Worm (Caenorhabditis elegans) whole organism, L4 larva: ENCODE data around the gene Y43F4A.1.

ENCODE experiments used
- D1046.2 ChIP-seq: fragments of 200-800 bp; sonication (Bioruptor generic); IDR thresholded peaks from 2 replicates; pipeline ENCODE4 v1.3.6; 2022; ENCODE audit warnings: missing genetic modification characterization, missing compliant biosample characterization
- Y75B8A.6 ChIP-seq: fragments of 200-800 bp; sonication (Bioruptor generic); IDR thresholded peaks from 2 replicates; pipeline ENCODE4 v1.3.6; 2022; ENCODE audit warnings: missing genetic modification reagents, missing genetic modification characterization, missing compliant biosample characterization
- ZK337.2 ChIP-seq: fragments of 200-800 bp; sonication (Bioruptor generic); IDR thresholded peaks from 2 replicates; pipeline ENCODE4 v1.3.6; 2022; ENCODE audit warnings: missing genetic modification reagents, missing genetic modification characterization, missing compliant biosample characterization
- ZK546.5 ChIP-seq, 2 experiments: sonication (generic microtip); optimal IDR thresholded peaks; 2 replicates each; lab custom pipeline; 2017; ENCODE audit warnings: missing biosample characterization in 2 of 2, missing genetic modification characterization in 2 of 2
- aha-1 ChIP-seq: fragments of 150-350 bp; peaks from one replicate; lab custom pipeline; 2014; ENCODE audit warnings: missing biosample characterization, missing genetic modification characterization
- aly-2 ChIP-seq: sonication (generic microtip); optimal IDR thresholded peaks from 2 replicates; lab custom pipeline; 2018; ENCODE audit warnings: missing biosample characterization, missing genetic modification characterization
- ama-1 ChIP-seq: fragments of 150-350 bp; optimal IDR thresholded peaks from 2 replicates; lab custom pipeline; 2014; ENCODE audit warnings: inconsistent platforms, mixed read lengths
- ceh-28 ChIP-seq: fragments of 150-350 bp; optimal IDR thresholded peaks from 2 replicates; lab custom pipeline; 2014; ENCODE audit warnings: missing biosample characterization, missing genetic modification reagents, missing genetic modification characterization
- ceh-32 ChIP-seq: sonication (generic microtip); optimal IDR thresholded peaks from 2 replicates; lab custom pipeline; 2016; ENCODE audit warnings: mild to moderate bottlenecking, missing genetic modification characterization, missing compliant biosample characterization; ENCODE audit not compliant: poor library complexity
- ces-1 ChIP-seq: fragments of 150-350 bp; sonication (generic microtip); optimal IDR thresholded peaks from 4 replicates; lab custom pipeline; 2014; ENCODE audit warnings: missing biosample characterization, missing genetic modification reagents, missing genetic modification characterization
- cey-2 ChIP-seq: sonication (generic microtip); optimal IDR thresholded peaks from 3 replicates; lab custom pipeline; 2017; ENCODE audit warnings: missing genetic modification characterization, mild to moderate bottlenecking, missing compliant biosample characterization, antibody characterized with exemption, borderline replicate concordance; ENCODE audit not compliant: insufficient read depth
- ctbp-1 ChIP-seq: fragments of 200-800 bp; sonication (Bioruptor generic); IDR thresholded peaks from 2 replicates; pipeline ENCODE4 v1.3.6; 2022; ENCODE audit warnings: missing genetic modification reagents, missing genetic modification characterization, missing compliant biosample characterization
- daf-16 ChIP-seq, 3 experiments: sonication (generic microtip); optimal IDR thresholded peaks; 2 replicates each; lab custom pipeline; 2016 to 2017; ENCODE audit warnings: missing genetic modification characterization in 3 of 3, missing genetic modification reagents in 3 of 3, mild to moderate bottlenecking in 2 of 3, missing compliant biosample characterization in 2 of 3, missing biosample characterization in 1 of 3, moderate library complexity in 1 of 3
- daf-19 ChIP-seq: fragments of 200-800 bp; sonication (Bioruptor generic); conservative IDR thresholded peaks from 2 replicates; pipeline ENCODE4 v1.3.6; 2022; ENCODE audit warnings: missing genetic modification characterization, missing compliant biosample characterization
- dmd-6 ChIP-seq: fragments of 200-800 bp; sonication (Bioruptor generic); IDR thresholded peaks from 2 replicates; pipeline ENCODE4 v1.3.6; 2022; ENCODE audit warnings: missing genetic modification reagents, missing genetic modification characterization, missing compliant biosample characterization
- dpl-1 ChIP-seq: fragments of 150-350 bp; optimal IDR thresholded peaks from 2 replicates; lab custom pipeline; 2014; ENCODE audit warnings: missing biosample characterization, missing genetic modification reagents, missing genetic modification characterization
- duxl-1 ChIP-seq: sonication (generic microtip); optimal IDR thresholded peaks from 2 replicates; lab custom pipeline; 2016; ENCODE audit warnings: mild to moderate bottlenecking, missing genetic modification characterization, moderate library complexity, missing compliant biosample characterization; ENCODE audit not compliant: poor library complexity
- dve-1 ChIP-seq: sonication (generic microtip); optimal IDR thresholded peaks from 2 replicates; lab custom pipeline; 2017; ENCODE audit warnings: antibody characterized with exemption, mild to moderate bottlenecking, missing genetic modification characterization, missing compliant biosample characterization; ENCODE audit not compliant: insufficient read depth
- egl-27 ChIP-seq: sonication (generic microtip); optimal IDR thresholded peaks from 3 replicates; lab custom pipeline; 2017; ENCODE audit warnings: missing biosample characterization, missing genetic modification reagents, missing genetic modification characterization
- fkh-10 ChIP-seq: fragments of 150-350 bp; optimal IDR thresholded peaks from 2 replicates; lab custom pipeline; 2014; ENCODE audit warnings: missing biosample characterization, missing genetic modification reagents, missing genetic modification characterization
- hif-1 ChIP-seq, 2 experiments: sonication (generic microtip); optimal IDR thresholded peaks; 2 replicates each; lab custom pipeline; 2016 to 2017; ENCODE audit warnings: missing compliant biosample characterization in 2 of 2, missing genetic modification characterization in 2 of 2, missing genetic modification reagents in 2 of 2, missing genotype in 2 of 2, mild to moderate bottlenecking in 1 of 2
- hlh-11 ChIP-seq: fragments of 200-800 bp; sonication (Bioruptor generic); optimal IDR thresholded peaks from 2 replicates; lab custom pipeline; 2018; ENCODE audit warnings: mild to moderate bottlenecking, missing genetic modification characterization, missing compliant biosample characterization
- lim-7 ChIP-seq: fragments of 200-800 bp; sonication (Bioruptor generic); IDR thresholded peaks from 2 replicates; pipeline ENCODE4 v1.3.6; 2022; ENCODE audit warnings: missing genetic modification characterization, missing compliant biosample characterization
- lin-39 ChIP-seq: fragments of 150-350 bp; optimal IDR thresholded peaks from 2 replicates; lab custom pipeline; 2014; ENCODE audit warnings: missing biosample characterization, missing genetic modification reagents, missing genetic modification characterization
- madf-9 ChIP-seq: fragments of 200-800 bp; sonication (Bioruptor generic); conservative IDR thresholded peaks from 2 replicates; pipeline ENCODE4 v1.3.6; 2022; ENCODE audit warnings: missing genetic modification reagents, missing genetic modification characterization, missing compliant biosample characterization
- mdt-29 ChIP-seq: fragments of 200-800 bp; sonication (Bioruptor generic); IDR thresholded peaks from 2 replicates; pipeline ENCODE4 v1.3.6; 2022; ENCODE audit warnings: missing genetic modification reagents, missing genetic modification characterization, missing compliant biosample characterization
- mep-1 ChIP-seq: fragments of 150-350 bp; sonication (generic microtip); optimal IDR thresholded peaks from 3 replicates; lab custom pipeline; 2014; ENCODE audit warnings: missing biosample characterization, missing genetic modification characterization
- mxl-3 ChIP-seq: fragments of 200-800 bp; sonication (Bioruptor generic); optimal IDR thresholded peaks from 2 replicates; lab custom pipeline; 2018; ENCODE audit warnings: mild to moderate bottlenecking, missing genetic modification characterization, missing compliant biosample characterization
- nhr-102 ChIP-seq: sonication (generic microtip); optimal IDR thresholded peaks from 2 replicates; lab custom pipeline; 2016; ENCODE audit warnings: mild to moderate bottlenecking, missing genetic modification characterization, moderate library complexity, missing compliant biosample characterization
- nhr-28 ChIP-seq: fragments of 150-350 bp; optimal IDR thresholded peaks from 2 replicates; lab custom pipeline; 2014; ENCODE audit warnings: missing biosample characterization, missing genetic modification characterization
- nhr-42 ChIP-seq: fragments of 200-800 bp; sonication (Bioruptor generic); IDR thresholded peaks from 2 replicates; pipeline ENCODE4 v1.3.6; 2022; ENCODE audit warnings: missing genetic modification characterization, missing compliant biosample characterization
- nhr-48 ChIP-seq: sonication (generic microtip); optimal IDR thresholded peaks from 2 replicates; lab custom pipeline; 2016; ENCODE audit warnings: mild to moderate bottlenecking, missing genetic modification characterization, missing compliant biosample characterization
- nhr-77 ChIP-seq: fragments of 150-350 bp; optimal IDR thresholded peaks from 2 replicates; lab custom pipeline; 2014; ENCODE audit warnings: missing biosample characterization, missing genetic modification characterization
- php-3 ChIP-seq: fragments of 200-800 bp; sonication (Bioruptor generic); IDR thresholded peaks from 2 replicates; pipeline ENCODE4 v1.3.6; 2022; ENCODE audit warnings: missing genetic modification reagents, missing genetic modification characterization, missing compliant biosample characterization
- pqm-1 ChIP-seq: sonication (generic microtip); optimal IDR thresholded peaks from 2 replicates; lab custom pipeline; 2017; ENCODE audit warnings: missing biosample characterization, missing genetic modification characterization
- rbr-2 ChIP-seq: sonication (generic microtip); optimal IDR thresholded peaks from 2 replicates; lab custom pipeline; 2016; ENCODE audit warnings: missing genotype, missing genetic modification characterization, missing compliant biosample characterization
- snpc-1.2 ChIP-seq: fragments of 200-800 bp; sonication (Bioruptor generic); IDR thresholded peaks from 2 replicates; pipeline ENCODE4 v1.3.6; 2022; ENCODE audit warnings: missing genetic modification reagents, missing genetic modification characterization, missing compliant biosample characterization
- snpc-4 ChIP-seq: fragments of 150-350 bp; optimal IDR thresholded peaks from 2 replicates; lab custom pipeline; 2014; ENCODE audit warnings: missing biosample characterization, missing genetic modification characterization
- vab-7 ChIP-seq: fragments of 200-800 bp; sonication (Bioruptor generic); IDR thresholded peaks from 2 replicates; pipeline ENCODE4 v1.3.6; 2022; ENCODE audit warnings: missing genetic modification reagents, missing genetic modification characterization, missing compliant biosample characterization
- zfp-2 ChIP-seq: sonication (generic microtip); optimal IDR thresholded peaks from 2 replicates; lab custom pipeline; 2016; ENCODE audit warnings: mild to moderate bottlenecking, missing genetic modification characterization, missing compliant biosample characterization
- ztf-7 ChIP-seq: fragments of 150-350 bp; optimal IDR thresholded peaks from 2 replicates; lab custom pipeline; 2014; ENCODE audit warnings: missing biosample characterization, missing genetic modification characterization

Y43F4A.1 gene

ce11 chrIII:13275784-13276183 lies 52.9 kb downstream of the Y43F4A.1 start (continued):
- TF ChIP-seq cey-2 (no peak), nhr-77 (tag; lab: Kevin White, UChicago) (no peak), dpl-1 (GFP tag; lab: Kevin White, UChicago) (peak; percentile 48), fkh-10 (GFP tag; lab: Kevin White, UChicago) (peak; percentile 41), ceh-28 (tag; lab: Kevin White, UChicago) (no peak), mdt-29 (no peak), lin-39 (tag; lab: Kevin White, UChicago) (peak; percentile 39), duxl-1 (tag; lab: Kevin White, UChicago) (no peak), D1046.2 (GFP tag; lab: Robert Waterston, UW) (no peak), ZK337.2 (GFP tag; lab: Robert Waterston, UW) (0 out of 2 replicates have a peak, but pooled peaks have one; percentile 44), mep-1 (tag; lab: Kevin White, UChicago) (peak; percentile 74), nhr-48 (no peak), snpc-1.2 (GFP tag; lab: Robert Waterston, UW) (no peak), Y75B8A.6 (no peak), nhr-102 (tag; lab: Kevin White, UChicago) (no peak), hlh-11 (tag; lab: Kevin White, UChicago) (peak; percentile 81), nhr-28 (peak; percentile 15), pqm-1 (no peak), vab-7 (GFP tag; lab: Robert Waterston, UW) (no peak), madf-9 (GFP tag; lab: Robert Waterston, UW) (0 out of 2 replicates have a peak, but pooled peaks have one; percentile 29), daf-19 (GFP tag; lab: Robert Waterston, UW) (no peak), aha-1 (tag; lab: Kevin White, UChicago) (peak; percentile 97), lim-7 (GFP tag; lab: Robert Waterston, UW) (no peak), dmd-6 (peak; percentile 36; the same call in 1 of the 2 replicates), daf-16 (GFP tag; optimal IDR thresholded peaks at IDR 0.05; lab: Kevin White, UChicago) (no peak), daf-16 (tag; optimal IDR thresholded peaks at IDR 0.05; lab: Kevin White, UChicago) (peak; percentile 27), ces-1 (GFP tag; lab: Kevin White, UChicago) (no peak)

ce11 chrIII:13276958-13277357 lies 54.1 kb downstream of the Y43F4A.1 start, which contains the start of gene unc-64:
unc-64 (plus strand) TSS chrIII:13277258.
- TF ChIP-seq hif-1 (tag; optimal IDR thresholded peaks at IDR 0.05; lab: Kevin White, UChicago): no peak
- no peak for TF ChIP-seq aha-1 (tag; lab: Kevin White, UChicago)
- no peak for TF ChIP-seq mxl-3 (GFP tag; lab: Kevin White, UChicago)
- TF ChIP-seq ztf-7 (tag; lab: Kevin White, UChicago): no peak
- no peak for TF ChIP-seq zfp-2
- TF ChIP-seq rbr-2: no peak
- TF ChIP-seq dmd-6: no peak
- no peak for TF ChIP-seq dve-1 (tag; lab: Kevin White, UChicago)
- no peak for TF ChIP-seq php-3
- no peak for TF ChIP-seq ceh-32 (tag; lab: Kevin White, UChicago)
- TF ChIP-seq aly-2: no peak
- TF ChIP-seq ctbp-1 (GFP tag; lab: Robert Waterston, UW): no peak
- TF ChIP-seq snpc-4 (tag; lab: Kevin White, UChicago): no peak
- TF ChIP-seq daf-19 (GFP tag; lab: Robert Waterston, UW): no peak
- no peak for TF ChIP-seq ZK546.5 (tag; optimal IDR thresholded peaks at IDR 0.05; lab: Kevin White, UChicago)
- TF ChIP-seq ama-1 (lab: Kevin White, UChicago): no peak
- no peak for TF ChIP-seq egl-27 (tag; lab: Kevin White, UChicago)
- TF ChIP-seq nhr-42 (GFP tag; lab: Robert Waterston, UW): no peak
